Worm (Caenorhabditis elegans) whole organism, L3 larva: ENCODE data around the gene let-2.
A peak's percentile ranks its signal among the peaks of the same experiment; 100 is the strongest.

ENCODE experiments used
- ZK546.5 ChIP-seq: sonication (generic microtip); optimal IDR thresholded peaks from 2 replicates; lab custom pipeline; 2017; ENCODE audit warnings: missing biosample characterization, missing genetic modification characterization
- ceh-16 ChIP-seq: sonication (generic microtip); optimal IDR thresholded peaks from 2 replicates; lab custom pipeline; 2017; ENCODE audit warnings: missing biosample characterization, missing genetic modification characterization
- ceh-28 ChIP-seq: fragments of 150-350 bp; optimal IDR thresholded peaks from 2 replicates; lab custom pipeline; 2014; ENCODE audit warnings: missing biosample characterization, missing genetic modification reagents, missing genetic modification characterization
- ceh-82 ChIP-seq: fragments of 150-350 bp; optimal IDR thresholded peaks from 2 replicates; lab custom pipeline; 2014; ENCODE audit warnings: missing biosample characterization, missing genetic modification characterization
- ceh-9 ChIP-seq: sonication (generic microtip); optimal IDR thresholded peaks from 2 replicates; lab custom pipeline; 2018; ENCODE audit warnings: missing biosample characterization, missing genetic modification characterization
- daf-12 ChIP-seq: fragments of 150-350 bp; optimal IDR thresholded peaks from 2 replicates; lab custom pipeline; 2014; ENCODE audit warnings: missing biosample characterization, missing genetic modification reagents, missing genetic modification characterization
- egl-5 ChIP-seq: fragments of 150-350 bp; optimal IDR thresholded peaks from 2 replicates; lab custom pipeline; 2017; ENCODE audit warnings: missing biosample characterization, missing genetic modification reagents, missing genetic modification characterization, inconsistent platforms
- elt-2 ChIP-seq: sonication (generic microtip); optimal IDR thresholded peaks from 2 replicates; lab custom pipeline; 2016; ENCODE audit warnings: missing genetic modification reagents, mild to moderate bottlenecking, missing genetic modification characterization, missing compliant biosample characterization
- elt-3 ChIP-seq, 3 experiments: fragments of 150-350 bp in 1 of 3; sonication (generic microtip) in 2 of 3; optimal IDR thresholded peaks; 2 replicates in 2 of 3; 4 replicates in 1 of 3; lab custom pipeline; 2014 to 2017; ENCODE audit warnings: missing biosample characterization in 3 of 3, missing genetic modification characterization in 3 of 3
- eor-1 ChIP-seq, 2 experiments: fragments of 150-350 bp; optimal IDR thresholded peaks; 2 replicates each; lab custom pipeline; 2014 to 2018; ENCODE audit warnings: missing biosample characterization in 2 of 2, missing genetic modification characterization in 2 of 2
- fkh-10 ChIP-seq: sonication (generic microtip); optimal IDR thresholded peaks from 2 replicates; lab custom pipeline; 2017; ENCODE audit warnings: missing biosample characterization, missing genetic modification reagents, missing genetic modification characterization
- fkh-2 ChIP-seq: fragments of 150-350 bp; optimal IDR thresholded peaks from 2 replicates; lab custom pipeline; 2014; ENCODE audit warnings: missing biosample characterization, missing genetic modification reagents, missing genetic modification characterization
- fos-1 ChIP-seq: fragments of 150-350 bp; optimal IDR thresholded peaks from 2 replicates; lab custom pipeline; 2014; ENCODE audit warnings: missing biosample characterization, missing genetic modification characterization
- hmg-11 ChIP-seq: sonication (generic microtip); optimal IDR thresholded peaks from 2 replicates; lab custom pipeline; 2016; ENCODE audit warnings: missing genetic modification characterization, missing compliant biosample characterization
- lin-15B ChIP-seq: fragments of 150-350 bp; optimal IDR thresholded peaks from 2 replicates; lab custom pipeline; 2014; ENCODE audit warnings: missing biosample characterization, missing genetic modification characterization
- lin-39 ChIP-seq: fragments of 150-350 bp; optimal IDR thresholded peaks from 2 replicates; lab custom pipeline; 2018; ENCODE audit warnings: missing biosample characterization, missing genetic modification reagents, missing genetic modification characterization
- nfya-1 ChIP-seq: sonication (generic microtip); optimal IDR thresholded peaks from 2 replicates; lab custom pipeline; 2017; ENCODE audit warnings: missing genetic modification characterization, mild to moderate bottlenecking, missing compliant biosample characterization, antibody characterized with exemption, moderate library complexity; ENCODE audit not compliant: insufficient read depth
- nhr-11 ChIP-seq: fragments of 150-350 bp; optimal IDR thresholded peaks from 2 replicates; lab custom pipeline; 2014; ENCODE audit warnings: missing biosample characterization, missing genetic modification characterization
- nhr-12 ChIP-seq: fragments of 150-350 bp; optimal IDR thresholded peaks from 2 replicates; lab custom pipeline; 2014; ENCODE audit warnings: missing biosample characterization, missing genetic modification characterization
- nhr-23 ChIP-seq: fragments of 150-350 bp; optimal IDR thresholded peaks from 2 replicates; lab custom pipeline; 2014; ENCODE audit warnings: missing biosample characterization, missing genetic modification reagents, missing genetic modification characterization
- nhr-237 ChIP-seq: fragments of 150-350 bp; optimal IDR thresholded peaks from 2 replicates; lab custom pipeline; 2014; ENCODE audit warnings: missing biosample characterization, missing genetic modification characterization
- nhr-25 ChIP-seq: sonication (generic microtip); optimal IDR thresholded peaks from 2 replicates; lab custom pipeline; 2017; ENCODE audit warnings: missing biosample characterization, missing genetic modification characterization
- nhr-43 ChIP-seq: sonication (generic microtip); optimal IDR thresholded peaks from 2 replicates; lab custom pipeline; 2016; ENCODE audit warnings: mild to moderate bottlenecking, missing genetic modification characterization, missing compliant biosample characterization; ENCODE audit not compliant: poor library complexity, severe bottlenecking
- nhr-67 ChIP-seq: fragments of 150-350 bp; optimal IDR thresholded peaks from 2 replicates; lab custom pipeline; 2014; ENCODE audit warnings: missing biosample characterization, missing genetic modification characterization
- nhr-77 ChIP-seq: fragments of 150-350 bp; optimal IDR thresholded peaks from 2 replicates; lab custom pipeline; 2014; ENCODE audit warnings: missing biosample characterization, missing genetic modification characterization
- pha-4 ChIP-seq: fragments of 150-350 bp; optimal IDR thresholded peaks from 2 replicates; lab custom pipeline; 2014; ENCODE audit warnings: missing biosample characterization, missing genetic modification reagents, missing genetic modification characterization
- pqm-1 ChIP-seq: fragments of 150-350 bp; optimal IDR thresholded peaks from 2 replicates; lab custom pipeline; 2017; ENCODE audit warnings: missing biosample characterization, missing genetic modification characterization, inconsistent platforms
- skn-1 ChIP-seq: fragments of 150-350 bp; optimal IDR thresholded peaks from 2 replicates; lab custom pipeline; 2014; ENCODE audit warnings: missing biosample characterization, missing genetic modification characterization
- snpc-4 ChIP-seq: fragments of 150-350 bp; optimal IDR thresholded peaks from 2 replicates; lab custom pipeline; 2014; ENCODE audit warnings: missing biosample characterization, missing genetic modification characterization
- tbx-2 ChIP-seq: sonication (generic microtip); optimal IDR thresholded peaks from 2 replicates; lab custom pipeline; 2016; ENCODE audit warnings: mild to moderate bottlenecking, missing genetic modification characterization, missing compliant biosample characterization
- unc-39 ChIP-seq: sonication (generic microtip); optimal IDR thresholded peaks from 4 replicates; lab custom pipeline; 2017; ENCODE audit warnings: missing biosample characterization, missing genetic modification characterization
- zag-1 ChIP-seq: fragments of 150-350 bp; optimal IDR thresholded peaks from 2 replicates; lab custom pipeline; 2014; ENCODE audit warnings: missing biosample characterization, missing genetic modification characterization
- ztf-11 ChIP-seq: fragments of 150-350 bp; optimal IDR thresholded peaks from 2 replicates; lab custom pipeline; 2014; ENCODE audit warnings: missing biosample characterization, missing genetic modification characterization

Gene let-2

DNA sequence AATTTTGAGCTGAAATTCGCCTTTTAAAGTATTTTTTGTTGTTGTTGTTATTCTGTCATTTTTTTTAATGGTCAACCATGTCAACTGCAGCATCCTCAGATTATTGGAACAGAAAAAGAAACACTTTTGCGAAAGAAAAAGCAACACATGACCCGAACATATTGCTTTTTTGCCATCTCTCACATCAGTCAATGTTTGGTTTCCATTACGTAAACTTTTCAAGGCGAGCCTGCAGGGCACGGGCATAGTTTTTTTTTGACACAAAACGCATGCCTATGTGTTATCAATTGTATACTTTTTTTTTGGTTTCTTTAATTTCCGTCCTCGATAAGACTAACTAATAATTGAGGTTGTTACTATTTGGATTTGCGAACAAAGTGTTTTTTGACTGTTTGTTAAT lies 51.7 kb downstream of the let-2 start:
- TF ChIP-seq nhr-77 (no peak), pqm-1 (peak; percentile 15), lin-15B (no peak), elt-3 (tag; optimal IDR thresholded peaks at IDR 0.05; lab: Kevin White, UChicago) (no peak), fos-1 (tag; lab: Kevin White, UChicago) (no peak), hmg-11 (no peak), pha-4 (peak; percentile 36), elt-2 (tag; lab: Kevin White, UChicago) (peak; percentile 67)

DNA sequence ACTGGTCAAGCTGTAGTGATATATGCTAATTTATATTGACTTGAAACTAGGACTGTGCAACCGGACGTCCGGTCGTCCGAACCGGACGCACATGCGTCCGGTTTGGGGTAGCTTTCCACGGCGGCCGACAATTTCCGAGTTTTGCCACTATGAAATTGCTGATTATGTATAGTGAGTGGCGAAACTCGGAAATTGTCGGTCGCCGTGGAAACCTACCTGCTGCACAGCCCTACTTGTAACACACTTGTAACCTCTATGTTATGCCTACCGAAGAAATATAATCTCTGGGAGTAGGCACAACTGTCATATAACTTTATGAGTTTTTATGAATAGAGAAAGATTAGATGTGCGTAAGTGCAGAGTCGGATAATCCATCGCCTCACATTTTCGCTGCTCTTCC lies 52.2 kb downstream of the let-2 start:
- TF ChIP-seq daf-12 (tag; lab: Kevin White, UChicago) = no peak

DNA sequence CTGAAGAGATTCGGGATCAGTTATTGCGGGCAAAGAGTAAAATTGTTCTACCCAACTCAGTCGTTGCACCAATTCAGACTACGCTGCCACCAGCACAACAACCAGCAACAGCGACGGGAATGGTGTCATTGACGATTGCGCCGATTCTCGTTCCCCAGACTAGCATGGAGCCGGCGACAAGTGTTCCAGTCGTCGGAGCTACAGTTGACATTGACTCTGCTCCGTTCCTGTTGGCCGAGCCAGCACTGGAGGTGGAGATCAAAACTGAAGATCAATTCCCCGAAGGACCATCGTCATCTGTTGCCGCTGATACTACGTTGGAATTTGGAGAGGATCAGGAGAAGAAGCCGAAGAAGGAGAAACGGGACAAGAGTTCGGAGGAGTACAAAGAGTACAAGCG lies 53.7 kb downstream of the let-2 start:
- no peak for TF ChIP-seq zag-1 (tag; lab: Kevin White, UChicago)
- TF ChIP-seq lin-15B = no peak
- TF ChIP-seq elt-2 (tag; lab: Kevin White, UChicago) = no peak
- TF ChIP-seq nhr-11 = no peak
- TF ChIP-seq fkh-2 (tag; lab: Kevin White, UChicago) = no peak
- no peak for TF ChIP-seq nfya-1 (tag; lab: Kevin White, UChicago)
- TF ChIP-seq snpc-4 (tag; lab: Kevin White, UChicago) = no peak
- TF ChIP-seq nhr-237 (tag; lab: Kevin White, UChicago) = no peak
- TF ChIP-seq lin-39 (tag; lab: Kevin White, UChicago) = no peak
- no peak for TF ChIP-seq ceh-16 (tag; lab: Kevin White, UChicago)
- TF ChIP-seq ceh-28 (tag; lab: Kevin White, UChicago) = no peak
- no peak for TF ChIP-seq egl-5 (tag; lab: Kevin White, UChicago)
- TF ChIP-seq nhr-77 = no peak
- no peak for TF ChIP-seq ZK546.5 (tag; lab: Kevin White, UChicago)
- no peak for TF ChIP-seq tbx-2 (tag; lab: Kevin White, UChicago)
- no peak for TF ChIP-seq daf-12 (tag; lab: Kevin White, UChicago)
- TF ChIP-seq ceh-82 = no peak

DNA sequence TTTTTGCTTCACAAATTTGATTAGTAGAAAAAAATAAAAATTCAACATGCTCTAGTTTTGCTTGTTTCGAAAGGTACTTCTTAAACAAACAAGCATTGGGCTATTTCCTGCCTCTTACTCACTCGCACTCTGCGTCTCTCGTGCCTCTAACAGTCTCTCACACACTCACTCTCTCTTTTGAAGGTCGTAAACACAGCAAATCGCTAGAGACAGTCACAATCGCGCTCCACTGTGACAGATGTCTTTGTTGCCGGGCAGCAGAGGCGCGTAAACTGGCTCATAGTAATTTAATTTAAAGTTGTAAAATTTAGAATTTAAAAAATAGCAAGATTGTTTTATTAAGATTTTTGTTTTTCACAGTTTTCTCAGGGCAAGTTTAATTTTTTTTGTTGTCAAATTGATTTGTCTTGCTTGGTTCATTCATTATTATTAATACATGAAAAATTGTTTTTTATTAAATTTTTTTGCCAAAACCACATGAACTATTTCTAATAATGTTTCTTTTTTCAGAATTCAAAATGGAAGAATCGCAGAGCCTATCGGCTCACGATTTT lies 57.1 kb downstream of the let-2 start, which contains the start of gene taf-3:
Gene taf-3 (plus strand): TSS at position 504 of the 554 bp plus-strand sequence.
- TF ChIP-seq nhr-12 (no peak), pha-4 (peak; percentile 94), nfya-1 (tag; lab: Kevin White, UChicago) (peak; percentile 69), snpc-4 (tag; lab: Kevin White, UChicago) (peak; percentile 57), daf-12 (tag; lab: Kevin White, UChicago) (no peak), nhr-25 (peak; percentile 79), nhr-23 (peak; percentile 50), skn-1 (peak; percentile 8), fos-1 (tag; lab: Kevin White, UChicago) (no peak), lin-39 (tag; lab: Kevin White, UChicago) (peak; percentile 44), nhr-237 (tag; lab: Kevin White, UChicago) (no peak), pqm-1 (peak; percentile 59), elt-2 (tag; lab: Kevin White, UChicago) (peak; percentile 33), ztf-11 (no peak), fkh-10 (GFP tag; lab: Kevin White, UChicago) (no peak), nhr-43 (tag; lab: Kevin White, UChicago) (no peak), lin-15B (peak; percentile 54), nhr-67 (tag; lab: Kevin White, UChicago) (no peak), eor-1 (tag; optimal IDR thresholded peaks at IDR 0.05; lab: Kevin White, UChicago) (no peak), unc-39 (tag; lab: Kevin White, UChicago) (no peak), egl-5 (tag; lab: Kevin White, UChicago) (peak; percentile 85), ceh-9 (no peak)
- TF ChIP-seq, all 47 proteins: peak for 11

DNA sequence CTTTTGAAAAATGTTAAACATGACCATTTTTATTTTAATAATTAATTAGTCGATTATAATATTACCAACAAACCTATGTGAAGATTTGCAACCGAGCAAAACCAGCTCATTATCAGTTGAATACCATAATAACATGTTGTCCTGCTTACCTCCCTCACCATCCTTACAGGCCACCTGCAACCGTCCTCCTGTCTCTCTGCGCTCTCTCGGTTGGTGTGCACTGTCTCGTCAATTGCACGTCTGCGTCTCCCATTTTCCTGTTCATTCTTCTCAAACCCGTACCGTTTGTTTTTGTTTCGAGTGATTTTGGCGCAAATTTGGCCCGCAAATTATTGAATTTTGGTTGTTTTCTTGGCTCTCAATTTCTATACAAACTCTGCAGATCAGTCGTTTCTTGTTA lies 57.7 kb downstream of the let-2 start:
- peak; percentile 15 for TF ChIP-seq hmg-11
- no peak for TF ChIP-seq nfya-1 (tag; lab: Kevin White, UChicago)
